Fruit fly (Drosophila melanogaster): ENCODE results near the gene chp.

Gene chp

DNA sequence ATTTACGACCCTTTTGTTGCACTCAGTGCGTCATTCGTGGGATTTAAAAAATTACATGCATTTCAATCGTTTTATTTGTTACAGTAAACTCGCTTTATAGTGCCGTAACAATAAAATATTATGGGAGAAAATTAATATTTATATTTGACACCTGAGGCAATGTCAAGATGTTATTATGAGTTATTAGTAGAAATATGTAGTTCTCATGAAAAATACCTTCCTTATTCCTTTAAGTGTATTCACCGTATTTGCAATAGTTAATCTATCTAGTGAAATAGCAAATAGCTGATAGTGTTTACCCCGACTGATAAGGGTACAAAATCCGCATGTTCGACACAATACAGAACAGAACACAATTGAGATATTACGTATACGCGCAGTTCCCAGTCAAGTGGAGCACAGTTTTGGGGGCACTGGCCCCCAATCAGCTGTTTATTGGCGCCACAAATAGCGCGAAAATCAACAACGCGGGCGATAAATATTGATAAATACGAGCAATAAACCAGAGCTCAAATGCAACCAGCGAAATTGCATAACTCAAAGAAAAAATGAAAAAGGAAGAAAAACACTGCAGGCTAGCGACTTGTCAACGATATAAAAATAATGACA is 40.0 kb upstream of the chp start (continued):
- TF ChIP-seq BtbVII (GFP tag; optimal IDR thresholded peaks at IDR 0.05) = no peak
- TF ChIP-seq Pdp1 (GFP tag; optimal IDR thresholded peaks at IDR 0.05) = peak in 1 of 2 experiments; percentile 68
- TF ChIP-seq Sry-δ (GFP tag; optimal IDR thresholded peaks at IDR 0.05) = no peak
- TF ChIP-seq gro (GFP tag; optimal IDR thresholded peaks at IDR 0.05) = peak; percentile 15
- peak; percentile 74 for TF ChIP-seq CG7372 (GFP tag; IDR thresholded peaks at IDR 0.05)
- no peak for TF ChIP-seq CG12299 (tag; optimal IDR thresholded peaks at IDR 0.05)
- no peak for TF ChIP-seq seq (GFP tag; IDR thresholded peaks at IDR 0.05)
- no peak for TF ChIP-seq ssp (GFP tag; IDR thresholded peaks at IDR 0.05)

DNA sequence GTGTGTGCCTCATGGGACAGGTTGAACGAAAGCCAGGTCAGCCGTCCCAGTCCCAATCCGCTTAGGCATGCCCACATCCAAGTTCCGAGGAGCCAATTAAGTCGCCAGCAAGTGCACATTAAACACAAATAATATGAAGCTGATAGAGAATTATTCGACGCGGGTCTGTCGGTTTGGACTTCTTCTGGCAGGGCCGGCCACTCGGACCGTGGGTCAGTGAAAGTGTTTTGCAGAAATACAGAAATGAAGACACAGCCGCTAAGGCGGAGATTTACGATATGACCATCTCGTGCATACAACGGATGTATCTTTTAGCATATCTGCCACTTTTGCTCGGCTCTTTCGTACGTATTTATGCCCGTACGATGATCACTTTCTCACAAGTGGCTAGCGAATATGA is 37.7 kb upstream of the chp start:
- TF ChIP-seq CG12769 (tag; optimal IDR thresholded peaks at IDR 0.05) (no peak), Blimp-1 (GFP tag; optimal IDR thresholded peaks at IDR 0.05) (peak; percentile 28), ap (GFP tag; IDR thresholded peaks at IDR 0.05) (no peak), lilli (GFP tag; optimal IDR thresholded peaks at IDR 0.05) (no peak), ato (GFP tag; IDR thresholded peaks at IDR 0.05; ENCODE audit: partially characterized antibody) (peak; percentile 9; the same call in 1 of the 2 replicates), cwo (GFP tag; optimal IDR thresholded peaks at IDR 0.05) (no peak), CG18262 (tag; optimal IDR thresholded peaks at IDR 0.05) (no peak)

dm6 chr3R:31247281-31247995 is 36.9 kb upstream of the chp start:
- peak; percentile 70 for TF ChIP-seq CG10654 (GFP tag; optimal IDR thresholded peaks at IDR 0.05)
- peak; percentile 49 for TF ChIP-seq gsb-n (tag; optimal IDR thresholded peaks at IDR 0.05)
- peak in 1 of 3 experiments; percentile 60 for TF ChIP-seq lola (GFP tag; optimal IDR thresholded peaks at IDR 0.05)
- peak; percentile 89 for TF ChIP-seq dmrt99B (tag; optimal IDR thresholded peaks at IDR 0.05)
- TF ChIP-seq eyg (GFP tag; optimal IDR thresholded peaks at IDR 0.05) = peak; percentile 29
- no peak for TF ChIP-seq CG7928 (GFP tag; optimal IDR thresholded peaks at IDR 0.05)
- no peak for TF ChIP-seq Tbp (GFP tag; optimal IDR thresholded peaks at IDR 0.05)
- TF ChIP-seq Mrtf (GFP tag; IDR thresholded peaks at IDR 0.05) = peak; percentile 83
- peak; percentile 76 for TF ChIP-seq Aef1 (GFP tag; IDR thresholded peaks at IDR 0.05)
- no peak for TF ChIP-seq ro (GFP tag; IDR thresholded peaks at IDR 0.05)
- TF ChIP-seq CG10565 (GFP tag; optimal IDR thresholded peaks at IDR 0.05) = no peak
- peak; percentile 67 for TF ChIP-seq CG17802 (tag; optimal IDR thresholded peaks at IDR 0.05)
- peak; percentile 56 for TF ChIP-seq CG9817 (tag; optimal IDR thresholded peaks at IDR 0.05)
- no peak for TF ChIP-seq pita (GFP tag; optimal IDR thresholded peaks at IDR 0.05)
- peak; percentile 82 for TF ChIP-seq phol (tag; optimal IDR thresholded peaks at IDR 0.05)
- peak; percentile 1 for TF ChIP-seq tup (GFP tag; optimal IDR thresholded peaks at IDR 0.05)
- TF ChIP-seq tx (GFP tag; optimal IDR thresholded peaks at IDR 0.05) = peak; percentile 17
- peak; percentile 17 for TF ChIP-seq crc (GFP tag; optimal IDR thresholded peaks at IDR 0.05)
- peak; percentile 95 for TF ChIP-seq Med (GFP tag)
- TF ChIP-seq ind (GFP tag; optimal IDR thresholded peaks at IDR 0.05) = peak; percentile 77
- peak; percentile 58; the same call in 1 of the 3 replicates for TF ChIP-seq Optix (GFP tag; IDR thresholded peaks at IDR 0.05)
- peak; percentile 82 for TF ChIP-seq stc (GFP tag; IDR thresholded peaks at IDR 0.05)
- TF ChIP-seq gce (GFP tag; IDR thresholded peaks at IDR 0.05) = peak; percentile 72; the same call in 2 of the 3 replicates
- TF ChIP-seq HHEX (GFP tag; optimal IDR thresholded peaks at IDR 0.05) = peak; percentile 72
- peak; percentile 47 for TF ChIP-seq Deaf1 (tag; optimal IDR thresholded peaks at IDR 0.05)
- peak; percentile 51 for TF ChIP-seq CG4328 (GFP tag; optimal IDR thresholded peaks at IDR 0.05)
- TF ChIP-seq CG7372 (GFP tag; IDR thresholded peaks at IDR 0.05) = peak; percentile 65
- no peak for TF ChIP-seq Dfd (GFP tag; optimal IDR thresholded peaks at IDR 0.05)
- TF ChIP-seq Side (GFP tag; optimal IDR thresholded peaks at IDR 0.05) = peak; percentile 52
- TF ChIP-seq chn (GFP tag; optimal IDR thresholded peaks at IDR 0.05) = peak; percentile 38
- peak; percentile 62; the same call in 1 of the 2 replicates for TF ChIP-seq ranshi (GFP tag; IDR thresholded peaks at IDR 0.05)
- TF ChIP-seq D19A (tag; optimal IDR thresholded peaks at IDR 0.05) = peak; percentile 72

Measured in whole organism, embryonic.